Fruit fly (Drosophila melanogaster): ENCODE measurements around the gene CG7985.

CG7985 gene

DNA sequence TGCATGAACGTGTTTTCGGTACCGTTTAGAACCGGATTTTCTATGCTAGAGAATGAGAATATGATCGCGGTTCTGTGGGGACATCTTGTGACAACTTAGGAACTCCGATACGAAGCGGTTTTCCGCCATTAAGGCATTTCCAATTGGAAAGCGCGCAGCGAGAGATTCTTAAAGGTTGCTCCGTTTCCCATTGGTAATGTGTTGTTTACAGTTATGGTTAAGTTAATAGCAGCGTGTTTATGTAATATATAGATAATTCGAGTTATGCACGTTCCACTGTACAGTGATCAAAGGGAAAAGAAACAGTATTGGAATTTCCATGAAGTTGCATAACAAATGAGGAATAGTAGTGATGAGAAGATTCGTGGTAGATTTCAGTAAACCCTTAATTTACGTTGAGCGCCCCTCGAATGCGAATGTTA is 30.7 kb upstream of the CG7985 start (continued):
- peak; percentile 22 for TF ChIP-seq CG1621 (tag; optimal IDR thresholded peaks at IDR 0.05)
- peak; percentile 2 for TF ChIP-seq CG34406 (GFP tag; optimal IDR thresholded peaks at IDR 0.05)
- TF ChIP-seq CG3032 (tag; optimal IDR thresholded peaks at IDR 0.05): peak; percentile 28
- peak; percentile 89 for TF ChIP-seq Eip78C (GFP tag)
- peak; percentile 41 for TF ChIP-seq Met (GFP tag; optimal IDR thresholded peaks at IDR 0.05)
- TF ChIP-seq fd85E (GFP tag; optimal IDR thresholded peaks at IDR 0.05): no peak
- no peak for TF ChIP-seq Hr38 (GFP tag; optimal IDR thresholded peaks at IDR 0.05)
- peak; percentile 2 for TF ChIP-seq net (GFP tag; optimal IDR thresholded peaks at IDR 0.05)
- peak; percentile 44 for TF ChIP-seq CG32006 (GFP tag; optimal IDR thresholded peaks at IDR 0.05)
- no peak for TF ChIP-seq CG6854 (GFP tag; optimal IDR thresholded peaks at IDR 0.05)
- TF ChIP-seq fd59A (GFP tag; optimal IDR thresholded peaks at IDR 0.05): no peak
- 0 out of 3 replicates have a peak, but pooled peaks have one; percentile 27 for TF ChIP-seq CG6163 (GFP tag; IDR thresholded peaks at IDR 0.05)
- TF ChIP-seq CG6792 (GFP tag; optimal IDR thresholded peaks at IDR 0.05): peak; percentile 3
- peak; percentile 71 for TF ChIP-seq svp (GFP tag)

dm6 chr3R:18169982-18170531 is 29.6 kb upstream of the CG7985 start:
- TF ChIP-seq CG10631 (GFP tag; optimal IDR thresholded peaks at IDR 0.05) (no peak), vri (GFP tag; optimal IDR thresholded peaks at IDR 0.05) (peak; percentile 51), pdm3 (GFP tag; optimal IDR thresholded peaks at IDR 0.05) (no peak), CG3919 (GFP tag; optimal IDR thresholded peaks at IDR 0.05) (no peak), CG15336 (GFP tag; IDR thresholded peaks at IDR 0.05) (peak; percentile 28; the same call in 1 of the 2 replicates), CG6792 (GFP tag; optimal IDR thresholded peaks at IDR 0.05) (no peak), Sox15 (GFP tag; optimal IDR thresholded peaks at IDR 0.05) (no peak), Sox102F (GFP tag; optimal IDR thresholded peaks at IDR 0.05) (no peak), CG4318 (GFP tag; optimal IDR thresholded peaks at IDR 0.05) (no peak), CG8119 (GFP tag; IDR thresholded peaks at IDR 0.05) (peak; percentile 21; the same call in 1 of the 3 replicates), Eip78C (GFP tag) (peak; percentile 10), fkh (GFP tag; optimal IDR thresholded peaks at IDR 0.05) (peak; percentile 8), eg (GFP tag; IDR thresholded peaks at IDR 0.05) (peak; percentile 20; the same call in 1 of the 3 replicates), fd85E (GFP tag; optimal IDR thresholded peaks at IDR 0.05) (no peak), CG6854 (GFP tag; optimal IDR thresholded peaks at IDR 0.05) (no peak)

DNA sequence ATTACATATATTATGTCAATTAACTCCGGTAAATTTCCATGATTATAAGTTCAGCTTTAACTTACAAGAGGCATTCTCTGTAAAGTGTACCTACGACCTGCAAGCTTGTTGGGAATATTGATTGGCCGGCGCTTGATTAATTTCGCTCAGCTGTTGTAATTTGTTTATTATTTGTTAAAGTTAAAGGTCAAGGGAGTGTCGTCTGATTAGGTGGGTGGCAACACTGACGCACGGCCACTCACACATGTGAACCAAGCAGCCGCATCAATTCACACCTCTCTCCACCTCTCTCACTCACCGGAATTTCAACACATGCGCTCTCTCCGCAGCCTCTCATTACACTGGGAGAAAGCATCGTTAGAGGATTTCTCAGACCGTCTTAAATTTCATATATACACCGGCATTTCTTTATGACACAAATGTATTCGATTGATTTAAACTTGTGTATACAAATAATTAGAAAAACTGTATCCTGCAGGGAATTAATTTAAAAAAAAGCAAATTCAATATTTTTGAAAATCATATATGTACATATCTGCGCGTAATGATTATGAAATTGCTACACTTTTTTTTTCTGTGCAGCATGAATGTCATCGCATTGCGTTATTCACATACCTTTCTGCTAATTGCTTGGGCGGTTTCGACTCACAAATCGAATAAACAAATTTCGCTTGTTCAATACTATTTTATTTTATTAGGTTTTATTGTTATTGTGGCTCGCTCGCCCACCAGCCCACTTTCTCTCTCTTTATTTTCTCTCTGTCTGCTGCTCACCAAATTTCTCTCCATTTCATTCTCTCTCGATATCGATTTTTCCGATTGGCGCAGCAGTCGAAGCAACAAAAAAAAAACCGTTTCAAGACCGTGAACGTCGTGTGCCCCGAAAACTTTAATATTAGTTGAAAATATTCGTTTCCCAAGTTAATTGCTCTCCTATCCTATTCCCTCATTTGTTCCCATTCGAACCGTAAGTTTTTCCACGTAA is 27.4 kb upstream of the CG7985 start:
- TF ChIP-seq CG15336 (GFP tag; IDR thresholded peaks at IDR 0.05) (peak; percentile 85), Sox102F (GFP tag; optimal IDR thresholded peaks at IDR 0.05) (no peak), Ets21C (GFP tag; optimal IDR thresholded peaks at IDR 0.05) (peak; percentile 72), salr (GFP tag; optimal IDR thresholded peaks at IDR 0.05) (peak in 1 of 2 experiments; percentile 87), CG3032 (tag; optimal IDR thresholded peaks at IDR 0.05) (peak; percentile 64), Eip75B (GFP tag; optimal IDR thresholded peaks at IDR 0.05) (no peak), CG11762 (GFP tag; optimal IDR thresholded peaks at IDR 0.05; ENCODE audit: insufficient read depth) (peak; percentile 70), Lpt (GFP tag; optimal IDR thresholded peaks at IDR 0.05) (peak; percentile 77), Smox (GFP tag; optimal IDR thresholded peaks at IDR 0.05) (no peak), CG4318 (GFP tag; optimal IDR thresholded peaks at IDR 0.05) (peak; percentile 79), Met (GFP tag; optimal IDR thresholded peaks at IDR 0.05) (no peak), CG6276 (GFP tag; optimal IDR thresholded peaks at IDR 0.05) (peak; percentile 90), CG32006 (GFP tag; optimal IDR thresholded peaks at IDR 0.05) (peak; percentile 95), CG8319 (GFP tag; optimal IDR thresholded peaks at IDR 0.05) (peak; percentile 50), ss (GFP tag; optimal IDR thresholded peaks at IDR 0.05) (no peak), Ets96B (tag; optimal IDR thresholded peaks at IDR 0.05) (peak; percentile 67), Gug (GFP tag; IDR thresholded peaks at IDR 0.05) (peak; percentile 66), acj6 (GFP tag; optimal IDR thresholded peaks at IDR 0.05) (peak; percentile 82), spab (GFP tag; optimal IDR thresholded peaks at IDR 0.05) (no peak), Sox14 (GFP tag; optimal IDR thresholded peaks at IDR 0.05) (peak; percentile 80), Hr38 (GFP tag; optimal IDR thresholded peaks at IDR 0.05) (no peak), CG1621 (tag; optimal IDR thresholded peaks at IDR 0.05) (no peak), OdsH (GFP tag; optimal IDR thresholded peaks at IDR 0.05) (peak; percentile 84), fkh (GFP tag; optimal IDR thresholded peaks at IDR 0.05) (no peak), fd59A (GFP tag; optimal IDR thresholded peaks at IDR 0.05) (peak; percentile 59), Hr39 (GFP tag; optimal IDR thresholded peaks at IDR 0.05) (peak; percentile 75), CG16779 (tag; optimal IDR thresholded peaks at IDR 0.05) (peak; percentile 71), CG10631 (GFP tag; optimal IDR thresholded peaks at IDR 0.05) (no peak), lz (GFP tag; optimal IDR thresholded peaks at IDR 0.05) (peak; percentile 79), Eip93F (GFP tag; optimal IDR thresholded peaks at IDR 0.05) (no peak)

All from whole organism, prepupa.